Fruit fly (Drosophila melanogaster) whole organism, adult: ENCODE results near the gene CG13978.

Source experiments
- CG11617 ChIP-seq: fragments of 200-800 bp; sonication (Bioruptor generic); optimal IDR thresholded peaks from 2 replicates; lab custom pipeline; 2017; ENCODE audit warnings: mild to moderate bottlenecking, missing biosample characterization, missing genetic modification reagents, missing genetic modification characterization
- CG14711 ChIP-seq: fragments of 200-800 bp; sonication (Bioruptor generic); optimal IDR thresholded peaks from 2 replicates; lab custom pipeline; 2018; ENCODE audit warnings: missing biosample characterization, mild to moderate bottlenecking, missing genetic modification characterization, moderate library complexity
- CG1620 ChIP-seq: fragments of 200-800 bp; sonication (Bioruptor generic); optimal IDR thresholded peaks from 2 replicates; lab custom pipeline; 2016; ENCODE audit warnings: missing biosample characterization, missing genetic modification characterization
- CG33017 ChIP-seq: fragments of 200-800 bp; sonication (Bioruptor generic); optimal IDR thresholded peaks from 2 replicates; lab custom pipeline; 2018; ENCODE audit warnings: missing biosample characterization, mild to moderate bottlenecking, missing genetic modification characterization, moderate library complexity
- CG5204 ChIP-seq: fragments of 200-800 bp; sonication (Bioruptor generic); optimal IDR thresholded peaks from 2 replicates; lab custom pipeline; 2016; ENCODE audit warnings: missing biosample characterization, missing genetic modification characterization
- CG7045 ChIP-seq: fragments of 200-800 bp; sonication (Bioruptor generic); optimal IDR thresholded peaks from 2 replicates; lab custom pipeline; 2017; ENCODE audit warnings: missing biosample characterization, mild to moderate bottlenecking, missing genetic modification characterization
- CG7101 ChIP-seq: fragments of 200-800 bp; sonication (Bioruptor generic); optimal IDR thresholded peaks from 2 replicates; lab custom pipeline; 2018; ENCODE audit warnings: missing biosample characterization, mild to moderate bottlenecking, missing genetic modification characterization, moderate library complexity
- Clk ChIP-seq: fragments of 200-800 bp; sonication (Bioruptor generic); optimal IDR thresholded peaks from 2 replicates; lab custom pipeline; 2017; ENCODE audit warnings: missing biosample characterization, missing genetic modification characterization
- Crg-1 ChIP-seq: fragments of 200-800 bp; sonication (Bioruptor generic); optimal IDR thresholded peaks from 2 replicates; lab custom pipeline; 2016; ENCODE audit warnings: missing biosample characterization, missing genetic modification characterization
- Mnt ChIP-seq: fragments of 200-800 bp; sonication (Bioruptor generic); optimal IDR thresholded peaks from 2 replicates; lab custom pipeline; 2016; ENCODE audit warnings: missing biosample characterization, mild to moderate bottlenecking, missing genetic modification characterization
- bab1 ChIP-seq: fragments of 200-800 bp; sonication (Bioruptor generic); optimal IDR thresholded peaks from 3 replicates; lab custom pipeline; 2019; ENCODE audit warnings: missing biosample characterization, mild to moderate bottlenecking, missing genetic modification characterization, moderate library complexity
- cic ChIP-seq: fragments of 200-800 bp; sonication (Bioruptor generic); optimal IDR thresholded peaks from 2 replicates; lab custom pipeline; 2017; ENCODE audit warnings: missing biosample characterization, mild to moderate bottlenecking, missing genetic modification characterization, moderate library complexity
- tj ChIP-seq: fragments of 200-800 bp; sonication (Bioruptor generic); optimal IDR thresholded peaks from 3 replicates; lab custom pipeline; 2017; ENCODE audit warnings: missing biosample characterization, mild to moderate bottlenecking, missing genetic modification characterization, moderate library complexity

dm6 chr3R:27502856-27503255, 38.9 kb downstream of the CG13978 start, which contains the start of gene CG5402:
- TF ChIP-seq CG5204 (GFP tag; lab: Kevin White, UChicago) = no peak
- no peak for TF ChIP-seq CG33017 (tag; lab: Kevin White, UChicago)
- TF ChIP-seq Crg-1 (GFP tag; lab: Kevin White, UChicago) = no peak
- TF ChIP-seq tj (GFP tag; lab: Kevin White, UChicago) = no peak
- TF ChIP-seq Clk = no peak
- TF ChIP-seq CG14711 (tag; lab: Kevin White, UChicago) = no peak
- TF ChIP-seq CG7101 (tag; lab: Kevin White, UChicago) = no peak
- TF ChIP-seq CG1620 (GFP tag; lab: Kevin White, UChicago) = no peak
- no peak for TF ChIP-seq cic
- TF ChIP-seq bab1 = no peak
- TF ChIP-seq Mnt (GFP tag; lab: Kevin White, UChicago) = no peak
- no peak for TF ChIP-seq CG11617 (GFP tag; lab: Kevin White, UChicago)
- TF ChIP-seq CG7045 (GFP tag; lab: Kevin White, UChicago) = no peak
